Worm (Caenorhabditis elegans) whole organism, L3 larva: ENCODE data around the gene F22H10.1.

Experiments used
- ama-1 ChIP-seq: fragments of 150-350 bp; optimal IDR thresholded peaks from 2 replicates; lab custom pipeline; 2018
- ceh-16 ChIP-seq: sonication (generic microtip); optimal IDR thresholded peaks from 2 replicates; lab custom pipeline; 2017; ENCODE audit warnings: missing biosample characterization, missing genetic modification characterization
- egl-27 ChIP-seq: sonication (generic microtip); optimal IDR thresholded peaks from 4 replicates; lab custom pipeline; 2017; ENCODE audit warnings: missing biosample characterization, missing genetic modification reagents, missing genetic modification characterization
- egl-5 ChIP-seq: fragments of 150-350 bp; optimal IDR thresholded peaks from 2 replicates; lab custom pipeline; 2017; ENCODE audit warnings: missing biosample characterization, missing genetic modification reagents, missing genetic modification characterization, inconsistent platforms
- eor-1 ChIP-seq, 2 experiments: fragments of 150-350 bp; optimal IDR thresholded peaks; 2 replicates each; lab custom pipeline; 2014 to 2018; ENCODE audit warnings: missing biosample characterization in 2 of 2, missing genetic modification characterization in 2 of 2
- lin-15B ChIP-seq: fragments of 150-350 bp; optimal IDR thresholded peaks from 2 replicates; lab custom pipeline; 2014; ENCODE audit warnings: missing biosample characterization, missing genetic modification characterization
- nhr-11 ChIP-seq: fragments of 150-350 bp; optimal IDR thresholded peaks from 2 replicates; lab custom pipeline; 2014; ENCODE audit warnings: missing biosample characterization, missing genetic modification characterization
- nhr-23 ChIP-seq: fragments of 150-350 bp; optimal IDR thresholded peaks from 2 replicates; lab custom pipeline; 2014; ENCODE audit warnings: missing biosample characterization, missing genetic modification reagents, missing genetic modification characterization
- snpc-4 ChIP-seq: fragments of 150-350 bp; optimal IDR thresholded peaks from 2 replicates; lab custom pipeline; 2014; ENCODE audit warnings: missing biosample characterization, missing genetic modification characterization

ce11 chrX:16679117-16679590 is 23.1 kb upstream of the F22H10.1 start, which contains the start of gene F22H10.2:
- TF ChIP-seq ceh-16 (tag; lab: Kevin White, UChicago), result no peak
- TF ChIP-seq eor-1 (tag; optimal IDR thresholded peaks at IDR 0.05; lab: Kevin White, UChicago), result no peak
- TF ChIP-seq lin-15B (tag; lab: Kevin White, UChicago), result no peak
- no peak for TF ChIP-seq ama-1 (lab: Kevin White, UChicago)
- no peak for TF ChIP-seq snpc-4 (tag; lab: Kevin White, UChicago)
- no peak for TF ChIP-seq nhr-11 (tag; lab: Kevin White, UChicago)
- no peak for TF ChIP-seq egl-5 (tag; lab: Kevin White, UChicago)
- TF ChIP-seq egl-27 (tag; lab: Kevin White, UChicago), result no peak
- no peak for TF ChIP-seq nhr-23
